Fruit fly (Drosophila melanogaster) whole organism, embryonic: ENCODE results near the gene CG33230.

ENCODE experiments used
- Atf6 ChIP-seq: fragments of 200-800 bp; sonication (Bioruptor generic); IDR thresholded peaks from 2 replicates; pipeline ENCODE4 v1.3.6; 2022; ENCODE audit warnings: missing biosample characterization, missing genetic modification characterization
- Awh ChIP-seq: fragments of 200-800 bp; sonication (Bioruptor generic); IDR thresholded peaks from 2 replicates; pipeline ENCODE4, ENCODE4 v1.3.6; 2022; ENCODE audit warnings: missing biosample characterization, missing genetic modification characterization
- Bgb ChIP-seq: fragments of 200-800 bp; sonication (Bioruptor generic); IDR thresholded peaks from 2 replicates; pipeline ENCODE4 v1.3.6; 2022; ENCODE audit warnings: missing biosample characterization, missing genetic modification characterization; ENCODE audit not compliant: partially characterized antibody
- BtbVII ChIP-seq: fragments of 200-800 bp; sonication (Bioruptor generic); optimal IDR thresholded peaks from 3 replicates; lab custom pipeline; 2017; ENCODE audit warnings: missing biosample characterization, mild to moderate bottlenecking, missing genetic modification characterization
- CG11456 ChIP-seq: fragments of 200-800 bp; sonication (Bioruptor generic); IDR thresholded peaks from 3 replicates; pipeline ENCODE4 v1.3.6; 2022; ENCODE audit warnings: missing biosample characterization, missing genetic modification characterization
- CG12071 ChIP-seq: fragments of 200-800 bp; sonication (Bioruptor generic); optimal IDR thresholded peaks from 3 replicates; lab custom pipeline; 2018; ENCODE audit warnings: missing biosample characterization, mild to moderate bottlenecking, missing genetic modification characterization
- CG13775 ChIP-seq: fragments of 200-800 bp; sonication (Bioruptor generic); optimal IDR thresholded peaks from 3 replicates; lab custom pipeline; 2017; ENCODE audit warnings: missing biosample characterization, mild to moderate bottlenecking, missing genetic modification characterization
- CG14667 ChIP-seq: fragments of 200-800 bp; sonication (Bioruptor generic); IDR thresholded peaks from 2 replicates; pipeline ENCODE4 v1.3.6; 2022; ENCODE audit warnings: missing biosample characterization, missing genetic modification characterization
- CG14710 ChIP-seq: fragments of 200-800 bp; sonication (Bioruptor generic); optimal IDR thresholded peaks from 3 replicates; lab custom pipeline; 2019; ENCODE audit warnings: missing biosample characterization, mild to moderate bottlenecking, missing genetic modification characterization, moderate library complexity
- CG15011 ChIP-seq: fragments of 200-800 bp; sonication (Bioruptor generic); optimal IDR thresholded peaks from 3 replicates; lab custom pipeline; 2018; ENCODE audit warnings: missing biosample characterization, mild to moderate bottlenecking, missing genetic modification characterization
- CG16779 ChIP-seq: fragments of 200-800 bp; sonication (Bioruptor generic); IDR thresholded peaks from 2 replicates; pipeline ENCODE4 v1.3.6; 2022; ENCODE audit warnings: missing biosample characterization, missing genetic modification characterization
- CG17328 ChIP-seq: fragments of 200-800 bp; sonication (Bioruptor generic); IDR thresholded peaks from 2 replicates; pipeline ENCODE4 v1.3.6; 2022; ENCODE audit warnings: missing biosample characterization, missing genetic modification characterization
- CG17385 ChIP-seq: fragments of 200-800 bp; sonication (Bioruptor generic); optimal IDR thresholded peaks from 3 replicates; lab custom pipeline; 2018; ENCODE audit warnings: missing biosample characterization, mild to moderate bottlenecking, missing genetic modification characterization
- CG17829 ChIP-seq: fragments of 200-800 bp; optimal IDR thresholded peaks from 2 replicates; lab custom pipeline; 2019; ENCODE audit warnings: missing biosample characterization, mild to moderate bottlenecking, missing genetic modification characterization, moderate library complexity
- CG18011 ChIP-seq: fragments of 200-800 bp; sonication (Bioruptor generic); optimal IDR thresholded peaks from 2 replicates; lab custom pipeline; 2017; ENCODE audit warnings: missing biosample characterization, missing genetic modification characterization, mild to moderate bottlenecking, moderate library complexity, missing genotype
- CG3065 ChIP-seq: fragments of 200-800 bp; sonication (Bioruptor generic); optimal IDR thresholded peaks from 2 replicates; lab custom pipeline; 2016; ENCODE audit warnings: missing biosample characterization, missing genetic modification characterization
- CG31441 ChIP-seq: fragments of 200-800 bp; sonication (Bioruptor generic); IDR thresholded peaks from 2 replicates; pipeline ENCODE4 v1.3.6; 2022; ENCODE audit warnings: missing biosample characterization, missing genetic modification characterization
- CG3838 ChIP-seq: fragments of 200-800 bp; sonication (Bioruptor generic); optimal IDR thresholded peaks from 3 replicates; lab custom pipeline; 2016; ENCODE audit warnings: missing biosample characterization, missing genetic modification characterization
- CG4730 ChIP-seq: fragments of 200-800 bp; sonication (Bioruptor generic); IDR thresholded peaks from 2 replicates; pipeline ENCODE4 v1.3.6; 2022; ENCODE audit warnings: missing biosample characterization, missing genetic modification characterization
- CG6175 ChIP-seq: fragments of 200-800 bp; sonication (Bioruptor generic); IDR thresholded peaks from 3 replicates; pipeline ENCODE4 v1.3.6; 2022; ENCODE audit warnings: missing biosample characterization, missing genetic modification characterization
- CG7745 ChIP-seq: fragments of 200-800 bp; sonication (Bioruptor generic); optimal IDR thresholded peaks from 2 replicates; lab custom pipeline; 2018; ENCODE audit warnings: missing biosample characterization, mild to moderate bottlenecking, missing genetic modification characterization, moderate library complexity
- CG9215 ChIP-seq: fragments of 200-800 bp; sonication (Bioruptor generic); IDR thresholded peaks from 2 replicates; pipeline ENCODE4 v1.3.6; 2022; ENCODE audit warnings: missing biosample characterization, missing genetic modification characterization
- Chrac-16 ChIP-seq: fragments of 200-800 bp; sonication (Bioruptor generic); optimal IDR thresholded peaks from 3 replicates; lab custom pipeline; 2016; ENCODE audit warnings: missing biosample characterization, missing genetic modification characterization
- CoRest ChIP-seq: fragments of 200-800 bp; sonication (Bioruptor generic); optimal IDR thresholded peaks from 3 replicates; lab custom pipeline; 2018; ENCODE audit warnings: missing biosample characterization, mild to moderate bottlenecking, missing genetic modification characterization, moderate library complexity
- D ChIP-seq, 2 experiments: fragments of 200-800 bp in 1 of 2; fragments of >200 bp in 1 of 2; sonication (Bioruptor generic) in 1 of 2; optimal IDR thresholded peaks; 2 replicates in 1 of 2; 3 replicates in 1 of 2; lab custom pipeline; 2017; ENCODE audit warnings: mild to moderate bottlenecking in 1 of 2, missing biosample characterization in 1 of 2, missing genetic modification characterization in 1 of 2, missing genetic modification reagents in 1 of 2
- Dad ChIP-seq: fragments of 200-800 bp; sonication (Bioruptor generic); optimal IDR thresholded peaks from 3 replicates; lab custom pipeline; 2016; ENCODE audit warnings: missing biosample characterization, missing genetic modification characterization
- Kr ChIP-seq: fragments of 200-800 bp; sonication (Bioruptor generic); optimal IDR thresholded peaks from 2 replicates; lab custom pipeline; 2017; ENCODE audit warnings: missing biosample characterization, mild to moderate bottlenecking, missing genetic modification characterization
- Mrtf ChIP-seq: fragments of 200-800 bp; sonication (Bioruptor generic); IDR thresholded peaks from 3 replicates; pipeline ENCODE4 v1.3.6; 2022; ENCODE audit warnings: missing biosample characterization, missing genetic modification characterization
- NC2α ChIP-seq: fragments of 200-800 bp; sonication (Bioruptor generic); optimal IDR thresholded peaks from 2 replicates; lab custom pipeline; 2016; ENCODE audit warnings: missing biosample characterization, missing genetic modification characterization
- abd-A ChIP-seq: fragments of 200-800 bp; sonication (Bioruptor generic); optimal IDR thresholded peaks from 3 replicates; lab custom pipeline; 2019; ENCODE audit warnings: missing biosample characterization, mild to moderate bottlenecking, missing genetic modification characterization, moderate library complexity
- bab2 ChIP-seq: fragments of 200-800 bp; sonication (Bioruptor generic); optimal IDR thresholded peaks from 2 replicates; lab custom pipeline; 2016; ENCODE audit warnings: missing biosample characterization, missing genetic modification characterization
- cato ChIP-seq: fragments of 200-800 bp; sonication (Bioruptor generic); optimal IDR thresholded peaks from 2 replicates; lab custom pipeline; 2016; ENCODE audit warnings: missing biosample characterization, missing genetic modification characterization, borderline replicate concordance
- chn ChIP-seq: fragments of 200-800 bp; sonication (Bioruptor generic); optimal IDR thresholded peaks from 2 replicates; lab custom pipeline; 2016; ENCODE audit warnings: missing biosample characterization, missing genetic modification characterization
- cwo ChIP-seq: fragments of 200-800 bp; sonication (Bioruptor generic); optimal IDR thresholded peaks from 3 replicates; lab custom pipeline; 2017; ENCODE audit warnings: missing biosample characterization, missing genetic modification characterization, mild to moderate bottlenecking, moderate library complexity, missing genetic modification reagents
- dmrt11E ChIP-seq: fragments of 200-800 bp; sonication (Bioruptor generic); optimal IDR thresholded peaks from 3 replicates; lab custom pipeline; 2018; ENCODE audit warnings: missing biosample characterization, mild to moderate bottlenecking, missing genetic modification characterization, moderate library complexity
- esg ChIP-seq: fragments of 200-800 bp; sonication (Bioruptor generic); conservative IDR thresholded peaks from 2 replicates; pipeline ENCODE4 v1.3.6; 2022; ENCODE audit warnings: missing biosample characterization, missing genetic modification characterization
- fd102C ChIP-seq: fragments of 200-800 bp; sonication (Bioruptor generic); optimal IDR thresholded peaks from 2 replicates; lab custom pipeline; 2018; ENCODE audit warnings: missing biosample characterization, mild to moderate bottlenecking, missing genetic modification characterization, moderate library complexity
- fd3F ChIP-seq: fragments of 200-800 bp; sonication (Bioruptor generic); optimal IDR thresholded peaks from 2 replicates; lab custom pipeline; 2018; ENCODE audit warnings: missing biosample characterization, mild to moderate bottlenecking, missing genetic modification characterization, moderate library complexity
- fru ChIP-seq: fragments of >200 bp; optimal IDR thresholded peaks from 2 replicates; lab custom pipeline; 2017
- lola ChIP-seq, 3 experiments: fragments of >200 bp in 2 of 3; fragments of 200-800 bp in 1 of 3; sonication (Bioruptor generic) in 1 of 3; optimal IDR thresholded peaks; 2 replicates each; lab custom pipeline; 2017 to 2019; ENCODE audit warnings: missing biosample characterization in 3 of 3, missing genetic modification characterization in 3 of 3, mild to moderate bottlenecking in 1 of 3, moderate library complexity in 1 of 3
- lov ChIP-seq, 2 experiments: fragments of 200-800 bp in 1 of 2; fragments of >200 bp in 1 of 2; sonication (Bioruptor generic) in 1 of 2; IDR thresholded peaks in 1 of 2; optimal IDR thresholded peaks in 1 of 2; 2 replicates in 1 of 2; 3 replicates in 1 of 2; pipeline versions ENCODE4 v1.3.6 to Lab custom; 2017 to 2022; ENCODE audit warnings: missing biosample characterization in 1 of 2, missing genetic modification characterization in 1 of 2
- nerfin-2 ChIP-seq: fragments of 200-800 bp; sonication (Bioruptor generic); IDR thresholded peaks from 2 replicates; pipeline ENCODE4 v1.3.6; 2022; ENCODE audit warnings: missing biosample characterization, missing genetic modification characterization; ENCODE audit not compliant: partially characterized antibody
- otp ChIP-seq: fragments of 200-800 bp; sonication (Bioruptor generic); IDR thresholded peaks from 3 replicates; pipeline ENCODE4, ENCODE4 v1.3.6; 2022; ENCODE audit warnings: missing biosample characterization, missing genetic modification characterization
- pita ChIP-seq: fragments of 200-800 bp; sonication (Bioruptor generic); optimal IDR thresholded peaks from 2 replicates; lab custom pipeline; 2017; ENCODE audit warnings: missing biosample characterization, mild to moderate bottlenecking, missing genetic modification characterization
- sima ChIP-seq: fragments of 200-800 bp; sonication (Bioruptor generic); optimal IDR thresholded peaks from 2 replicates; lab custom pipeline; 2016; ENCODE audit warnings: missing biosample characterization, missing genetic modification characterization
- so ChIP-seq: fragments of 200-800 bp; sonication (Bioruptor generic); IDR thresholded peaks from 3 replicates; pipeline ENCODE4 v1.3.6; 2022; ENCODE audit warnings: missing biosample characterization, missing genetic modification characterization
- stwl ChIP-seq: fragments of 200-800 bp; sonication (Bioruptor generic); optimal IDR thresholded peaks from 3 replicates; lab custom pipeline; 2018; ENCODE audit warnings: missing biosample characterization, mild to moderate bottlenecking, missing genetic modification characterization, moderate library complexity
- yki ChIP-seq: fragments of >200 bp; optimal IDR thresholded peaks from 3 replicates; lab custom pipeline; 2018

The CG33230 gene

dm6 chr3L:1587140-1587849, 30.9 kb upstream of the CG33230 start (continued):
- TF ChIP-seq Bgb (GFP tag; lab: Robert Waterston, UW), result no peak
- TF ChIP-seq Dad, result peak; percentile 74
- TF ChIP-seq stwl, result no peak
- TF ChIP-seq lola (GFP tag; optimal IDR thresholded peaks at IDR 0.05; lab: Kevin White, UChicago), result peak in 1 of 3 experiments; percentile 9
- peak; percentile 67 for TF ChIP-seq CG17829 (tag; lab: Kevin White, UChicago)
- TF ChIP-seq cwo (GFP tag; lab: Kevin White, UChicago), result peak; percentile 61
- TF ChIP-seq pita (GFP tag; lab: Kevin White, UChicago), result no peak
- peak; percentile 87 for TF ChIP-seq bab2
- TF ChIP-seq CG15011 (GFP tag; lab: Kevin White, UChicago), result peak; percentile 64
- TF ChIP-seq Awh, result peak; percentile 84
- TF ChIP-seq CG3838 (GFP tag; lab: Kevin White, UChicago), result peak; percentile 13
- peak; percentile 82 for TF ChIP-seq fd3F (GFP tag; lab: Kevin White, UChicago)
- peak; percentile 90 for TF ChIP-seq CG12071 (GFP tag; lab: Kevin White, UChicago)
- peak; percentile 82 for TF ChIP-seq CG9215 (GFP tag; lab: Robert Waterston, UW)
- TF ChIP-seq NC2α (GFP tag; lab: Kevin White, UChicago), result no peak
- no peak for TF ChIP-seq lov (optimal IDR thresholded peaks at IDR 0.05; lab: Kevin White, UChicago)
- TF ChIP-seq lov (GFP tag; IDR thresholded peaks at IDR 0.05; lab: Robert Waterston, UW), result peak; percentile 78; the same call in 2 of the 3 replicates
- TF ChIP-seq CG6175 (GFP tag; lab: Robert Waterston, UW), result 0 out of 3 replicates have a peak, but pooled peaks have one; percentile 49
- peak; percentile 27 for TF ChIP-seq CG18011 (GFP tag; lab: Kevin White, UChicago)
- TF ChIP-seq dmrt11E (tag; lab: Kevin White, UChicago), result peak; percentile 14
- TF ChIP-seq otp (GFP tag; lab: Robert Waterston, UW), result peak; percentile 89
- peak; percentile 85 for TF ChIP-seq CG14667
- peak; percentile 75 for TF ChIP-seq CG17385
- TF ChIP-seq CG17328 (GFP tag; lab: Robert Waterston, UW), result peak; percentile 74
- TF ChIP-seq CoRest (tag; lab: Kevin White, UChicago), result peak; percentile 84
- TF ChIP-seq so (GFP tag; lab: Robert Waterston, UW), result peak; percentile 80
- TF ChIP-seq CG16779 (GFP tag; lab: Robert Waterston, UW), result peak; percentile 89
- TF ChIP-seq yki (lab: Kevin White, UChicago), result no peak
- TF ChIP-seq Atf6, result peak; percentile 88
- TF ChIP-seq CG14710, result peak; percentile 46
- TF ChIP-seq sima (GFP tag; lab: Kevin White, UChicago), result peak; percentile 60
- TF ChIP-seq D (optimal IDR thresholded peaks at IDR 0.05; lab: Kevin White, UChicago), result peak; percentile 15
- TF ChIP-seq D (GFP tag; optimal IDR thresholded peaks at IDR 0.05; lab: Kevin White, UChicago), result peak; percentile 64
- TF ChIP-seq CG3065 (GFP tag; lab: Kevin White, UChicago), result no peak
- TF ChIP-seq Chrac-16, result peak; percentile 73
- peak; percentile 83 for TF ChIP-seq CG4730 (GFP tag; lab: Robert Waterston, UW)
- TF ChIP-seq BtbVII (GFP tag; lab: Kevin White, UChicago), result peak; percentile 62
- no peak for TF ChIP-seq abd-A (tag; lab: Kevin White, UChicago)
- TF ChIP-seq fru (lab: Kevin White, UChicago), result no peak
- no peak for TF ChIP-seq Kr
- no peak for TF ChIP-seq nerfin-2 (GFP tag; lab: Robert Waterston, UW)
- no peak for TF ChIP-seq fd102C
- peak; percentile 43 for TF ChIP-seq CG13775 (GFP tag; lab: Kevin White, UChicago)
- TF ChIP-seq cato, result peak; percentile 12
- peak; percentile 56 for TF ChIP-seq chn (GFP tag; lab: Kevin White, UChicago)
- TF ChIP-seq CG7745 (tag; lab: Kevin White, UChicago), result no peak
- TF ChIP-seq CG31441 (GFP tag; lab: Robert Waterston, UW), result peak; percentile 64
- peak; percentile 91 for TF ChIP-seq CG11456 (GFP tag; lab: Robert Waterston, UW)
- peak; percentile 92 for TF ChIP-seq Mrtf (GFP tag; lab: Robert Waterston, UW)
- peak; percentile 86 for TF ChIP-seq esg
